Worm (Caenorhabditis elegans) whole organism, young adult: ENCODE data around the gene Y57A10A.27.

Experiments used
- F23B12.7 ChIP-seq: sonication (generic microtip); optimal IDR thresholded peaks from 2 replicates; lab custom pipeline; 2017; ENCODE audit warnings: missing genetic modification characterization, mild to moderate bottlenecking, missing compliant biosample characterization, antibody characterized with exemption, moderate library complexity; ENCODE audit not compliant: insufficient read depth
- F49E8.2 ChIP-seq: sonication (generic microtip); optimal IDR thresholded peaks from 3 replicates; lab custom pipeline; 2017; ENCODE audit warnings: missing genetic modification characterization, mild to moderate bottlenecking, missing compliant biosample characterization, antibody characterized with exemption, moderate library complexity; ENCODE audit not compliant: insufficient read depth
- K12H6.12 ChIP-seq: fragments of 200-800 bp; sonication (Bioruptor generic); optimal IDR thresholded peaks from 2 replicates; lab custom pipeline; 2018; ENCODE audit warnings: mild to moderate bottlenecking, missing genetic modification characterization, missing compliant biosample characterization
- ama-1 ChIP-seq, 3 experiments: fragments of 150-350 bp in 1 of 3; sonication (generic microtip) in 2 of 3; optimal IDR thresholded peaks; 2 replicates each; lab custom pipeline; 2014 to 2018; ENCODE audit warnings: missing biosample characterization in 2 of 3, missing genetic modification characterization in 2 of 3, missing genetic modification reagents in 2 of 3
- ceh-79 ChIP-seq: sonication (generic microtip); optimal IDR thresholded peaks from 2 replicates; lab custom pipeline; 2017; ENCODE audit warnings: mild to moderate bottlenecking, missing genetic modification characterization, missing compliant biosample characterization
- lag-1 ChIP-seq: fragments of 200-800 bp; sonication (Bioruptor generic); IDR thresholded peaks from 2 replicates; pipeline ENCODE4 v1.3.6; 2022; ENCODE audit warnings: missing genetic modification reagents, missing genetic modification characterization, missing compliant biosample characterization
- lin-35 ChIP-seq, 3 experiments: fragments of 150-350 bp in 2 of 3; sonication (generic microtip) in 1 of 3; optimal IDR thresholded peaks; 2 replicates each; lab custom pipeline; 2014 to 2018; ENCODE audit warnings: missing biosample characterization in 3 of 3, missing genetic modification characterization in 3 of 3, missing genetic modification reagents in 3 of 3
- lsy-27 ChIP-seq: sonication (generic microtip); optimal IDR thresholded peaks from 2 replicates; lab custom pipeline; 2017; ENCODE audit warnings: missing genetic modification characterization, mild to moderate bottlenecking, missing compliant biosample characterization, antibody characterized with exemption, missing genotype, borderline replicate concordance; ENCODE audit not compliant: insufficient read depth
- sptf-2 ChIP-seq: fragments of 200-800 bp; sonication (Bioruptor generic); optimal IDR thresholded peaks from 2 replicates; lab custom pipeline; 2018; ENCODE audit warnings: mild to moderate bottlenecking, missing genetic modification characterization, missing compliant biosample characterization
- ztf-18 ChIP-seq: sonication (generic microtip); optimal IDR thresholded peaks from 2 replicates; lab custom pipeline; 2016; ENCODE audit warnings: missing genotype, mild to moderate bottlenecking, missing genetic modification characterization, missing compliant biosample characterization
- ztf-6 ChIP-seq: fragments of 200-800 bp; sonication (Bioruptor generic); IDR thresholded peaks from 2 replicates; pipeline ENCODE4 v1.3.6; 2022; ENCODE audit warnings: missing genetic modification reagents, missing genetic modification characterization, missing compliant biosample characterization

- TF ChIP-seq ceh-79 (tag; lab: Kevin White, UChicago) (no peak), ama-1 (optimal IDR thresholded peaks at IDR 0.05; lab: Kevin White, UChicago) (no peak), ama-1 (GFP tag; optimal IDR thresholded peaks at IDR 0.05; lab: Kevin White, UChicago) (no peak), K12H6.12 (tag; lab: Kevin White, UChicago) (no peak), sptf-2 (GFP tag; lab: Kevin White, UChicago) (no peak), lsy-27 (tag; lab: Kevin White, UChicago) (no peak), lag-1 (GFP tag; lab: Robert Waterston, UW) (no peak), lin-35 (GFP tag; optimal IDR thresholded peaks at IDR 0.05; lab: Kevin White, UChicago) (no peak), ztf-18 (tag; lab: Kevin White, UChicago) (no peak), F49E8.2 (tag; lab: Kevin White, UChicago) (no peak), ztf-6 (GFP tag; lab: Robert Waterston, UW) (no peak), F23B12.7 (tag; lab: Kevin White, UChicago) (no peak)
Observed at ce11 chrII:12239449-12239848, 35.4 kb downstream of the Y57A10A.27 start.
